Worm (Caenorhabditis elegans) whole organism, dauer: ENCODE data around the gene efn-4.

ENCODE experiments used
- unc-62 ChIP-seq: sonication (generic microtip); optimal IDR thresholded peaks from 2 replicates; lab custom pipeline; 2017; ENCODE audit warnings: missing biosample characterization, missing genetic modification reagents, missing genetic modification characterization

Gene efn-4

ce11 chrIV:558735-559284, at the start of gene efn-4:
Gene efn-4, plus strand, starts transcription at chrIV:559234.
- no peak for TF ChIP-seq unc-62

- TF ChIP-seq unc-62, result no peak
Observed at ce11 chrIV:519409-519808, 39.6 kb upstream of the efn-4 start, which contains the start of gene pig-1. Gene pig-1, minus strand, starts transcription at chrIV:519457.

- no peak for TF ChIP-seq unc-62
Observed at ce11 chrIV:522566-522965, 36.5 kb upstream of the efn-4 start.

ce11 chrIV:523595-523994, 35.4 kb upstream of the efn-4 start, which contains the start of gene asm-3:
Gene asm-3, minus strand, starts transcription at chrIV:523809.
- no peak for TF ChIP-seq unc-62

- TF ChIP-seq unc-62, result no peak
Observed at ce11 chrIV:524352-524751, 34.7 kb upstream of the efn-4 start, which contains the start of gene W03G1.2. Gene W03G1.2, plus strand, starts transcription at chrIV:524652.

- no peak for TF ChIP-seq unc-62
Observed at ce11 chrIV:531835-532234, 27.2 kb upstream of the efn-4 start, which contains the start of gene glt-7. Gene glt-7, plus strand, starts transcription at chrIV:532135.

ce11 chrIV:545852-546251, 13.2 kb upstream of the efn-4 start:
- TF ChIP-seq unc-62, result no peak

- no peak for TF ChIP-seq unc-62
Observed at ce11 chrIV:548000-548399, 11.0 kb upstream of the efn-4 start, which contains the start of gene F56A11.4. Gene F56A11.4, plus strand, starts transcription at chrIV:548300.

- no peak for TF ChIP-seq unc-62
Observed at ce11 chrIV:551923-552322, 7.1 kb upstream of the efn-4 start.

- no peak for TF ChIP-seq unc-62
Observed at ce11 chrIV:554005-554404, 5.0 kb upstream of the efn-4 start.

- no peak for TF ChIP-seq unc-62
Observed at ce11 chrIV:560314-560713, 1.3 kb downstream of the efn-4 start.

- TF ChIP-seq unc-62, result no peak
Observed at ce11 chrIV:560780-561179, 1.7 kb downstream of the efn-4 start.

- no peak for TF ChIP-seq unc-62
Observed at ce11 chrIV:563417-563816, 4.4 kb downstream of the efn-4 start.

- no peak for TF ChIP-seq unc-62
Observed at ce11 chrIV:564000-564399, 5.0 kb downstream of the efn-4 start.

- no peak for TF ChIP-seq unc-62
Observed at ce11 chrIV:570799-571300, 11.8 kb downstream of the efn-4 start, which contains the start of gene F56A11.5. Gene F56A11.5, minus strand, starts transcription at chrIV:570849.

ce11 chrIV:572487-572886, 13.5 kb downstream of the efn-4 start, which contains the start of gene gex-2:
Gene gex-2, plus strand, starts transcription at chrIV:572769.
- TF ChIP-seq unc-62, result no peak

ce11 chrIV:580512-580911, 21.5 kb downstream of the efn-4 start:
- TF ChIP-seq unc-62, result no peak

- no peak for TF ChIP-seq unc-62
Observed at ce11 chrIV:582130-582529, 23.1 kb downstream of the efn-4 start, which contains the start of gene F56A11.6. Gene F56A11.6, minus strand, starts transcription at chrIV:582230.

- TF ChIP-seq unc-62, result no peak
Observed at ce11 chrIV:584039-584438, 25.0 kb downstream of the efn-4 start.
